Worm (Caenorhabditis elegans): ENCODE measurements around the gene F26D11.13.

F26D11.13 gene

ce11 chrV:7980370-7980987 is 26.0 kb upstream of the F26D11.13 start (continued):
- TF ChIP-seq zfp-3 (GFP tag; conservative IDR thresholded peaks at IDR 0.05), result no peak
- TF ChIP-seq dmd-9 (GFP tag; IDR thresholded peaks at IDR 0.05), result no peak
- peak; percentile 59 for TF ChIP-seq mep-1 (tag; optimal IDR thresholded peaks at IDR 0.05)

- TF ChIP-seq mdl-1 (tag; optimal IDR thresholded peaks at IDR 0.05), result no peak
- TF ChIP-seq unc-62 (GFP tag; optimal IDR thresholded peaks at IDR 0.05 in 1 of 2), result peak in 1 of 2 experiments; percentile 81
- no peak for TF ChIP-seq unc-62 (tag; optimal IDR thresholded peaks at IDR 0.05)
- no peak for TF ChIP-seq lin-29 (GFP tag; IDR thresholded peaks at IDR 0.05)
- TF ChIP-seq T20F7.1 (GFP tag; optimal IDR thresholded peaks at IDR 0.05), result no peak
- no peak for TF ChIP-seq nhr-76 (tag; optimal IDR thresholded peaks at IDR 0.05)
- no peak for TF ChIP-seq attf-4 (tag; optimal IDR thresholded peaks at IDR 0.05)
- no peak for TF ChIP-seq lin-38 (GFP tag; IDR thresholded peaks at IDR 0.05)
- TF ChIP-seq aly-2 (tag; optimal IDR thresholded peaks at IDR 0.05), result no peak
- no peak for TF ChIP-seq lin-1 (GFP tag; IDR thresholded peaks at IDR 0.05)
- no peak for TF ChIP-seq ceh-44 (GFP tag; IDR thresholded peaks at IDR 0.05)
- no peak for TF ChIP-seq unc-39 (tag; optimal IDR thresholded peaks at IDR 0.05)
- no peak for TF ChIP-seq F49E8.2 (tag; optimal IDR thresholded peaks at IDR 0.05; ENCODE audit: borderline replicate concordance)
- peak; percentile 52 for TF ChIP-seq mes-2 (tag; optimal IDR thresholded peaks at IDR 0.05; ENCODE audit: poor library complexity, severe bottlenecking)
- TF ChIP-seq nhr-28 (tag; optimal IDR thresholded peaks at IDR 0.05), result peak; percentile 75
- peak in 1 of 2 experiments; percentile 54 for TF ChIP-seq lsy-2 (tag; optimal IDR thresholded peaks at IDR 0.05)
- TF ChIP-seq hmg-1.1 (GFP tag; IDR thresholded peaks at IDR 0.05), result peak; percentile 52; the same call in 1 of the 2 replicates
- TF ChIP-seq F37D6.2 (tag; optimal IDR thresholded peaks at IDR 0.05), result no peak
- peak; percentile 52 for TF ChIP-seq hlh-11 (tag; optimal IDR thresholded peaks at IDR 0.05)
- no peak for TF ChIP-seq mdt-29 (GFP tag; IDR thresholded peaks at IDR 0.05)
- no peak for TF ChIP-seq zfp-2 (tag; optimal IDR thresholded peaks at IDR 0.05)
- TF ChIP-seq egl-43 (GFP tag; IDR thresholded peaks at IDR 0.05), result 0 out of 2 replicates have a peak, but pooled peaks have one; percentile 49
- TF ChIP-seq ctbp-1 (GFP tag; IDR thresholded peaks at IDR 0.05), result no peak
- TF ChIP-seq mxl-3 (GFP tag; optimal IDR thresholded peaks at IDR 0.05), result peak; percentile 72
- TF ChIP-seq saeg-2 (GFP tag; IDR thresholded peaks at IDR 0.05), result no peak
- TF ChIP-seq lin-15B (tag; optimal IDR thresholded peaks at IDR 0.05), result no peak
- no peak for TF ChIP-seq daf-12 (tag; optimal IDR thresholded peaks at IDR 0.05)
- TF ChIP-seq T26A8.4 (GFP tag; IDR thresholded peaks at IDR 0.05), result 0 out of 2 replicates have a peak, but pooled peaks have one; percentile 20
- TF ChIP-seq hif-1 (tag; optimal IDR thresholded peaks at IDR 0.05), result no peak
- no peak for TF ChIP-seq nhr-77 (tag; optimal IDR thresholded peaks at IDR 0.05)
- TF ChIP-seq rbr-2 (tag; optimal IDR thresholded peaks at IDR 0.05), result peak; percentile 21
- TF ChIP-seq nhr-25 (tag; optimal IDR thresholded peaks at IDR 0.05; ENCODE audit: borderline replicate concordance, insufficient read depth), result peak; percentile 85
- TF ChIP-seq F10B5.3 (tag; optimal IDR thresholded peaks at IDR 0.05), result no peak
- TF ChIP-seq php-3 (GFP tag; IDR thresholded peaks at IDR 0.05), result no peak
- no peak for TF ChIP-seq lim-7 (GFP tag; IDR thresholded peaks at IDR 0.05)
- TF ChIP-seq ceh-28 (tag; optimal IDR thresholded peaks at IDR 0.05), result no peak
- TF ChIP-seq nhr-10 (tag; optimal IDR thresholded peaks at IDR 0.05), result no peak
- no peak for TF ChIP-seq ceh-20 (GFP tag; IDR thresholded peaks at IDR 0.05)
- TF ChIP-seq dmd-9 (GFP tag; IDR thresholded peaks at IDR 0.05), result no peak
- no peak for TF ChIP-seq R02D3.7 (tag; optimal IDR thresholded peaks at IDR 0.05)
- no peak for TF ChIP-seq ceh-82 (tag; optimal IDR thresholded peaks at IDR 0.05)
- TF ChIP-seq ces-1 (GFP tag; optimal IDR thresholded peaks at IDR 0.05), result no peak
- no peak for TF ChIP-seq ZK546.5 (tag; optimal IDR thresholded peaks at IDR 0.05)
- no peak for TF ChIP-seq skn-1 (tag; optimal IDR thresholded peaks at IDR 0.05)
- TF ChIP-seq hlh-30 (tag; optimal IDR thresholded peaks at IDR 0.05; ENCODE audit: insufficient read depth), result no peak
- no peak for TF ChIP-seq lin-13 (GFP tag; optimal IDR thresholded peaks at IDR 0.05)
- TF ChIP-seq Y105C5A.15 (GFP tag; IDR thresholded peaks at IDR 0.05), result no peak
These were observed 24.3 kb upstream of the F26D11.13 start for ce11 chrV:7978798-7979197.

Measured in whole organism, L4 larva.